Worm (Caenorhabditis elegans) whole organism, L2 larva: Measurements from ENCODE around the gene Y45F10B.12.
A peak's percentile ranks its signal among the peaks of the same experiment; 100 is the strongest.

Source experiments
- C34F6.9 ChIP-seq: fragments of 150-350 bp; optimal IDR thresholded peaks from 2 replicates; lab custom pipeline; 2014; ENCODE audit warnings: missing biosample characterization, missing genetic modification characterization
- F13H6.1 ChIP-seq: sonication (generic microtip); optimal IDR thresholded peaks from 2 replicates; lab custom pipeline; 2016; ENCODE audit warnings: missing genetic modification characterization, missing compliant biosample characterization
- R02D3.7 ChIP-seq: fragments of 150-350 bp; optimal IDR thresholded peaks from 2 replicates; lab custom pipeline; 2014; ENCODE audit warnings: missing biosample characterization, missing genetic modification characterization
- ZK546.5 ChIP-seq: sonication (generic microtip); optimal IDR thresholded peaks from 2 replicates; lab custom pipeline; 2017; ENCODE audit warnings: missing biosample characterization, missing genetic modification characterization
- alr-1 ChIP-seq: fragments of 150-350 bp; optimal IDR thresholded peaks from 2 replicates; lab custom pipeline; 2014; ENCODE audit warnings: missing biosample characterization, missing genetic modification characterization
- aly-2 ChIP-seq: fragments of 150-350 bp; optimal IDR thresholded peaks from 2 replicates; lab custom pipeline; 2014; ENCODE audit warnings: missing biosample characterization, missing genetic modification characterization
- ama-1 ChIP-seq: fragments of 150-350 bp; optimal IDR thresholded peaks from 2 replicates; lab custom pipeline; 2018; ENCODE audit warnings: inconsistent platforms
- blmp-1 ChIP-seq: sonication (generic microtip); optimal IDR thresholded peaks from 2 replicates; lab custom pipeline; 2017; ENCODE audit warnings: missing genetic modification characterization, mild to moderate bottlenecking, missing compliant biosample characterization, antibody characterized with exemption, moderate library complexity; ENCODE audit not compliant: insufficient read depth
- ceh-16 ChIP-seq: fragments of 150-350 bp; optimal IDR thresholded peaks from 2 replicates; lab custom pipeline; 2014; ENCODE audit warnings: missing biosample characterization, missing genetic modification characterization
- ceh-82 ChIP-seq: fragments of 150-350 bp; optimal IDR thresholded peaks from 2 replicates; lab custom pipeline; 2014; ENCODE audit warnings: missing biosample characterization, missing genetic modification characterization
- dmd-4 ChIP-seq: sonication (generic microtip); optimal IDR thresholded peaks from 2 replicates; lab custom pipeline; 2017; ENCODE audit warnings: missing biosample characterization, missing genetic modification characterization
- elt-1 ChIP-seq: fragments of 150-350 bp; optimal IDR thresholded peaks from 2 replicates; lab custom pipeline; 2014; ENCODE audit warnings: missing biosample characterization, missing genetic modification characterization
- elt-3 ChIP-seq: sonication (generic microtip); optimal IDR thresholded peaks from 2 replicates; lab custom pipeline; 2017; ENCODE audit warnings: missing biosample characterization, missing genetic modification characterization
- fos-1 ChIP-seq: fragments of 150-350 bp; optimal IDR thresholded peaks from 2 replicates; lab custom pipeline; 2014; ENCODE audit warnings: missing biosample characterization, missing genetic modification characterization
- lin-11 ChIP-seq: fragments of 150-350 bp; sonication (generic microtip); optimal IDR thresholded peaks from 2 replicates; lab custom pipeline; 2014; ENCODE audit warnings: missing biosample characterization, missing genetic modification characterization, inconsistent platforms, mixed read lengths
- lin-13 ChIP-seq: fragments of 150-350 bp; optimal IDR thresholded peaks from 2 replicates; lab custom pipeline; 2014; ENCODE audit warnings: missing biosample characterization, missing genetic modification reagents, missing genetic modification characterization
- lin-39 ChIP-seq: fragments of 150-350 bp; optimal IDR thresholded peaks from 2 replicates; lab custom pipeline; 2014; ENCODE audit warnings: missing biosample characterization, missing genetic modification reagents, missing genetic modification characterization
- lsy-2 ChIP-seq, 2 experiments: fragments of 150-350 bp in 1 of 2; sonication (generic microtip) in 1 of 2; optimal IDR thresholded peaks; 2 replicates each; lab custom pipeline; 2014 to 2017; ENCODE audit warnings: missing biosample characterization in 2 of 2, missing genetic modification characterization in 2 of 2
- mab-5 ChIP-seq: fragments of 150-350 bp; optimal IDR thresholded peaks from 2 replicates; lab custom pipeline; 2014; ENCODE audit warnings: missing biosample characterization, missing genetic modification characterization
- mbf-1 ChIP-seq: sonication (generic microtip); optimal IDR thresholded peaks from 2 replicates; lab custom pipeline; 2017; ENCODE audit warnings: missing biosample characterization, missing genetic modification characterization
- mdl-1 ChIP-seq, 2 experiments: fragments of 150-350 bp in 1 of 2; sonication (generic microtip) in 1 of 2; optimal IDR thresholded peaks; 2 replicates each; lab custom pipeline; 2017; ENCODE audit warnings: missing biosample characterization in 2 of 2, missing genetic modification characterization in 2 of 2
- nhr-10 ChIP-seq: sonication (generic microtip); optimal IDR thresholded peaks from 2 replicates; lab custom pipeline; 2017; ENCODE audit warnings: missing biosample characterization, missing genetic modification characterization
- nhr-11 ChIP-seq: fragments of 150-350 bp; optimal IDR thresholded peaks from 2 replicates; lab custom pipeline; 2014; ENCODE audit warnings: missing biosample characterization, missing genetic modification characterization
- nhr-12 ChIP-seq: fragments of 150-350 bp; optimal IDR thresholded peaks from 2 replicates; lab custom pipeline; 2014; ENCODE audit warnings: missing biosample characterization, missing genetic modification characterization
- nhr-21 ChIP-seq: fragments of 150-350 bp; optimal IDR thresholded peaks from 2 replicates; lab custom pipeline; 2014; ENCODE audit warnings: missing biosample characterization, missing genetic modification characterization
- nhr-25 ChIP-seq: fragments of 150-350 bp; sonication (generic microtip); optimal IDR thresholded peaks from 3 replicates; lab custom pipeline; 2014; ENCODE audit warnings: missing biosample characterization, missing genetic modification characterization
- nhr-6 ChIP-seq: fragments of 150-350 bp; optimal IDR thresholded peaks from 2 replicates; lab custom pipeline; 2014; ENCODE audit warnings: missing biosample characterization, missing genetic modification characterization
- nhr-77 ChIP-seq: fragments of 150-350 bp; optimal IDR thresholded peaks from 2 replicates; lab custom pipeline; 2014; ENCODE audit warnings: missing biosample characterization, missing genetic modification characterization
- sem-4 ChIP-seq: fragments of 150-350 bp; optimal IDR thresholded peaks from 2 replicates; lab custom pipeline; 2014; ENCODE audit warnings: missing biosample characterization, missing genetic modification reagents, missing genetic modification characterization
- skn-1 ChIP-seq: sonication (generic microtip); optimal IDR thresholded peaks from 2 replicates; lab custom pipeline; 2017; ENCODE audit warnings: missing biosample characterization, missing genetic modification characterization
- sma-3 ChIP-seq: sonication (generic microtip); optimal IDR thresholded peaks from 2 replicates; lab custom pipeline; 2016; ENCODE audit warnings: missing genetic modification reagents, missing genetic modification characterization, missing compliant biosample characterization
- unc-39 ChIP-seq: fragments of 150-350 bp; optimal IDR thresholded peaks from 2 replicates; lab custom pipeline; 2014; ENCODE audit warnings: missing biosample characterization, missing genetic modification characterization
- unc-55 ChIP-seq: fragments of 150-350 bp; sonication (generic microtip); optimal IDR thresholded peaks from 3 replicates; lab custom pipeline; 2014; ENCODE audit warnings: missing biosample characterization, missing genetic modification reagents, missing genetic modification characterization
- unc-62 ChIP-seq: fragments of 150-350 bp; optimal IDR thresholded peaks from 2 replicates; lab custom pipeline; 2014; ENCODE audit warnings: missing biosample characterization, missing genetic modification reagents, missing genetic modification characterization
- zag-1 ChIP-seq: fragments of 150-350 bp; optimal IDR thresholded peaks from 2 replicates; lab custom pipeline; 2014; ENCODE audit warnings: missing biosample characterization, missing genetic modification characterization
- ztf-1 ChIP-seq: fragments of 200-800 bp; sonication (Bioruptor generic); conservative IDR thresholded peaks from 2 replicates; pipeline ENCODE4 v1.3.6; 2022; ENCODE audit warnings: missing genetic modification characterization, missing compliant biosample characterization
- ztf-11 ChIP-seq: sonication (generic microtip); optimal IDR thresholded peaks from 2 replicates; lab custom pipeline; 2017; ENCODE audit warnings: missing biosample characterization, missing genetic modification characterization
- ztf-4 ChIP-seq: fragments of 150-350 bp; optimal IDR thresholded peaks from 2 replicates; lab custom pipeline; 2014; ENCODE audit warnings: missing biosample characterization, missing genetic modification characterization

Gene Y45F10B.12

ce11 chrIV:13587175-13587574 lies at the start of gene Y45F10B.12:
Gene Y45F10B.12 (plus strand): TSS chrIV:13587475.
- TF ChIP-seq ztf-1 (GFP tag; lab: Robert Waterston, UW): no peak
- TF ChIP-seq ama-1 (lab: Kevin White, UChicago): no peak
- TF ChIP-seq lsy-2 (tag; optimal IDR thresholded peaks at IDR 0.05; lab: Kevin White, UChicago): no peak
- no peak for TF ChIP-seq R02D3.7 (tag; lab: Kevin White, UChicago)
- TF ChIP-seq nhr-10 (tag; lab: Kevin White, UChicago): no peak
- TF ChIP-seq lin-11 (tag; lab: Kevin White, UChicago): no peak
- TF ChIP-seq C34F6.9 (tag; lab: Kevin White, UChicago): no peak
- TF ChIP-seq sem-4 (tag; lab: Kevin White, UChicago): no peak
- no peak for TF ChIP-seq ztf-4 (tag; lab: Kevin White, UChicago)
- TF ChIP-seq mdl-1 (tag; optimal IDR thresholded peaks at IDR 0.05; lab: Kevin White, UChicago): no peak
- no peak for TF ChIP-seq elt-3 (tag; lab: Kevin White, UChicago)
- TF ChIP-seq skn-1 (tag; lab: Kevin White, UChicago): no peak
- TF ChIP-seq nhr-25 (tag; lab: Kevin White, UChicago): no peak
- no peak for TF ChIP-seq unc-55 (GFP tag; lab: Kevin White, UChicago)
- no peak for TF ChIP-seq zag-1 (tag; lab: Kevin White, UChicago)
- no peak for TF ChIP-seq blmp-1
- TF ChIP-seq mbf-1 (tag; lab: Kevin White, UChicago): no peak

- TF ChIP-seq F13H6.1 (tag; lab: Kevin White, UChicago) (no peak), lsy-2 (tag; optimal IDR thresholded peaks at IDR 0.05; lab: Kevin White, UChicago) (peak; percentile 5 to 84)
Observed at ce11 chrIV:13538901-13539300, 48.4 kb upstream of the Y45F10B.12 start.

DNA sequence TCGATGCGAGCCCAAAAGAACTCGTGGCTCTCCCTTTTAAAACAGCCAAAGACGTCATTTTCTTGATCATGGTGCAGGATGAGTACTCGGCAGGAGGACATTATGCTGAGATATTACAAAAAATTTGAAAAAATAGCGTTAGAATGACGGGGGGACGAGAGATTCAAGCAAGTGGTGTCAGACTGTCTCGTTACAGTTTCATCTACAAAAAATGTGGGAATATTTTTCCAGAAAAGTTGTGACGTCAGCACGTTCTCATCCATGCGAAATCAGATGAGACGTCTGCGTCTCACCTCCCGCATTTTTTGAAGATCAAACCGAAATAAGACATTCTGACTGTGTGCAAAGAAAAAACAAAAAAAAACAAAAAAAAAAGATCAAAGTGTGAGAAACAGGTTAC lies 47.1 kb upstream of the Y45F10B.12 start, which contains the start of gene rsd-2:
rsd-2 (minus strand) TSS at position 101 of the 400 bp plus-strand sequence.
- TF ChIP-seq alr-1 (tag; lab: Kevin White, UChicago) (no peak), nhr-21 (tag; lab: Kevin White, UChicago) (no peak), ama-1 (lab: Kevin White, UChicago) (no peak), nhr-12 (tag; lab: Kevin White, UChicago) (no peak)

ce11 chrIV:13548188-13548587 lies 39.1 kb upstream of the Y45F10B.12 start, which contains the start of gene F52G2.3:
Gene F52G2.3 (minus strand): TSS chrIV:13548230.
- TF ChIP-seq blmp-1 (no peak), ceh-82 (tag; lab: Kevin White, UChicago) (no peak), dmd-4 (tag; lab: Kevin White, UChicago) (no peak), skn-1 (tag; lab: Kevin White, UChicago) (no peak), nhr-11 (no peak), mab-5 (tag; lab: Kevin White, UChicago) (no peak), fos-1 (tag; lab: Kevin White, UChicago) (peak; percentile 65), unc-39 (no peak)
- TF ChIP-seq, all 48 proteins: peak for 1

- no peak for TF ChIP-seq aly-2 (tag; lab: Kevin White, UChicago)
- TF ChIP-seq mab-5 (tag; lab: Kevin White, UChicago): no peak
- no peak for TF ChIP-seq elt-1
- TF ChIP-seq zag-1 (tag; lab: Kevin White, UChicago): no peak
- no peak for TF ChIP-seq ZK546.5
- no peak for TF ChIP-seq ceh-82 (tag; lab: Kevin White, UChicago)
- no peak for TF ChIP-seq sem-4 (tag; lab: Kevin White, UChicago)
- no peak for TF ChIP-seq unc-55 (GFP tag; lab: Kevin White, UChicago)
- no peak for TF ChIP-seq lin-39 (tag; lab: Kevin White, UChicago)
- no peak for TF ChIP-seq skn-1 (tag; lab: Kevin White, UChicago)
- no peak for TF ChIP-seq nhr-77
- no peak for TF ChIP-seq nhr-25 (tag; lab: Kevin White, UChicago)
- no peak for TF ChIP-seq sma-3
- TF ChIP-seq lin-13: no peak
- TF ChIP-seq ztf-11 (tag; lab: Kevin White, UChicago): no peak
- no peak for TF ChIP-seq unc-62 (GFP tag; lab: Kevin White, UChicago)
- TF ChIP-seq nhr-6 (tag; lab: Kevin White, UChicago): no peak
- no peak for TF ChIP-seq lsy-2 (tag; optimal IDR thresholded peaks at IDR 0.05; lab: Kevin White, UChicago)
- TF ChIP-seq ceh-16 (tag; lab: Kevin White, UChicago): no peak
Observed at ce11 chrIV:13549350-13549749, 37.9 kb upstream of the Y45F10B.12 start.
